Fruit fly (Drosophila melanogaster): ENCODE data around the gene CG44044.

CG44044 gene

dm6 chr3R:16352039-16352438, 30.4 kb downstream of the CG44044 start:
- no peak for TF ChIP-seq h (optimal IDR thresholded peaks at IDR 0.05)

DNA sequence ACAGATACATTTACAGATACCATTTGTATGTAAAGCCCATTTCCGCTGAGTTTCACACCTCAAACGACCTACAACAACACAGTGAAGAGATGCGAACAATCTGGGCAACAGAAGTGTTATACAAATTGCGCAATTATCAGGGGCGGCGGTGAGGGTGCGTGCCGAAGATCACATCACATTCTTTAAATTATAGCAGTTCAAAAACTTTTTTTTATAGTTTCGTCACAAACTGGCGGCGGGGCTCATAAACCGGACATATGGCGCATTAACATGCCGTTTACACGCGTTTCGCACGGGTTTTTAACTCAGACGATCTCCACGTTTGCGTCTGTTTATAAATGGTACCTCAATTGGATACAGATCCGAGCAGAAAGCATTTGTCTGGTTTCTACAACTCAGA, 31.6 kb downstream of the CG44044 start:
- TF ChIP-seq Sin3A (optimal IDR thresholded peaks at IDR 0.05), result no peak
- TF ChIP-seq insv (optimal IDR thresholded peaks at IDR 0.05), result no peak
- no peak for TF ChIP-seq Myc (optimal IDR thresholded peaks at IDR 0.05)
- no peak for TF ChIP-seq ttk (optimal IDR thresholded peaks at IDR 0.05)
- TF ChIP-seq h (optimal IDR thresholded peaks at IDR 0.05), result no peak
- no peak for TF ChIP-seq psq (optimal IDR thresholded peaks at IDR 0.05)

DNA sequence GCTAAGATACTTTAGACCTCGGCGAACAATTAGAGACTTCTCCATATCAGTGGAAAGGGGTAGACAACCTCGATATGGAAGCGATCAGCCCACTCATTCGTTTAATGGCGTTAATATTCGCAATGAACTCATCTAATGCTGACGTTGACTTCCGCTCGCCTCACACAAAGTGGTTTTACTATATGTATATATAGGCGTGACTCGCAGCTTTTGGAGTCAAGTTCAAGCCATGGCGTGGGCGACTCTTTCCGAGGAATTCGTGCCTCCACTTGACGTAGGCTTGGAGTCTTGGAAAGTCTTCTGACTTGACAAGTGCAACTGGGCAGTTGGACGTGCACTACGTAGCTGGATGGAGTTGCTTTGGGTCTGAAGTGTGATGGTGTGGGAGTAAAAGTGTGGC, 32.0 kb downstream of the CG44044 start:
- TF ChIP-seq Myc (optimal IDR thresholded peaks at IDR 0.05) (no peak), h (optimal IDR thresholded peaks at IDR 0.05) (no peak), Sin3A (optimal IDR thresholded peaks at IDR 0.05) (no peak), ttk (optimal IDR thresholded peaks at IDR 0.05) (no peak), insv (optimal IDR thresholded peaks at IDR 0.05) (no peak), psq (optimal IDR thresholded peaks at IDR 0.05) (no peak)

DNA sequence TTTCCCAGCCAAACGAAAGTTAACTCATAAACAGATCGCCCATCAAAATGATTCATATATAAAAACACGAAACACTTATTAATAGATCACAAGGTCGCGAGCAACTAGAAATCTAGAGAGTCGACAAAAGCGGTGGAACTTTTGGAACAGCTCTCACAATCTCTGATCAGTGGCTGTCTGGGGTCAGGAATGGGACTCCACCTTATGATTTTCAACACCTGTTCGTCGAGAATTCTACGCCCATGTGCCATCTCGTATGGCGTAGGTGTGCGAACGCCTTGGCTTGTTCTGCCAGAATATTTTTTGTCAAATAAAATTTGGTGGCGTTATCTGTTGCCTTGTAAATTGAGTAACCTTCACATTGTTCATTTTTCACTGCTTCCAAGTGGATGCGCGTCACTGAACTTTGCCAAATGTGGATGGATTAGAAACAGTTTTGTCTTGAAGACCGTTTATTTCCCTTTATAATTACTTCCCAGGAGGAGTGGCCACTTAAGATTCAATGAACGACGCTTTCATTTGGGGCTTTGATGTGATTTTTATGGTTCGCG, 33.8 kb downstream of the CG44044 start:
- TF ChIP-seq insv (optimal IDR thresholded peaks at IDR 0.05) (no peak), ttk (optimal IDR thresholded peaks at IDR 0.05) (no peak), Myc (optimal IDR thresholded peaks at IDR 0.05) (no peak), psq (optimal IDR thresholded peaks at IDR 0.05) (no peak), h (optimal IDR thresholded peaks at IDR 0.05) (no peak), Sin3A (optimal IDR thresholded peaks at IDR 0.05) (no peak)

DNA sequence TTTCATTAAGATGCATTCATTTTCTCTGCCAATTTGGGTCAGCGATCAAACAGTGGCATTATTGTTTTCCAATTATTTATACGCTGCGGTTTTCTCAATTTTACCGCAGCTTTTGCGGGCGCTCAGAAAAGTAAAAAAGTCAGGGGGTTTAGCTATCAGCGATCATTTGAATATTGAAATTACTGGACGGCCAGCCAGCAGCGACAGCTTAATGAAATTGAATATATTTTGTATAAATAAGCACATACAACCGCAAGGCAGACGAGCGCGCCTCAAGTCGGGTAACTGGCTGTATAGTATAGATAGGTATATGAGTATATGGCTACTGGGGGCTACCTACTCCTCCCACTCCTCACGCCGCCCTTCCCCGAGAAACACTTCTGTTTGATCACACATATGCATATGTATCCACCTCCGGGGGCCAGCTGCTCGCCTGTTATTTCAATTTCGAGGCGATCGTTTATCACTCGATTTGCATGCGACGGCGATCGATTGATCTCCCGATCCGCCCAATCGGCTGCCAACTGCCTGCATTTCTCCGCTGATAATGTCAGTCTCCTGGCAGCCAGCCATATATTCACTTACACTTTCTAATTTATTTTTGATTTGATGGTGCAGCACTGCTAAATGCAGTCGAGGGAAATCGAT, 34.7 kb downstream of the CG44044 start:
- TF ChIP-seq psq (optimal IDR thresholded peaks at IDR 0.05) (no peak), insv (optimal IDR thresholded peaks at IDR 0.05) (no peak), Myc (optimal IDR thresholded peaks at IDR 0.05) (no peak), ttk (optimal IDR thresholded peaks at IDR 0.05) (no peak), Sin3A (optimal IDR thresholded peaks at IDR 0.05) (no peak), h (optimal IDR thresholded peaks at IDR 0.05) (no peak)

DNA sequence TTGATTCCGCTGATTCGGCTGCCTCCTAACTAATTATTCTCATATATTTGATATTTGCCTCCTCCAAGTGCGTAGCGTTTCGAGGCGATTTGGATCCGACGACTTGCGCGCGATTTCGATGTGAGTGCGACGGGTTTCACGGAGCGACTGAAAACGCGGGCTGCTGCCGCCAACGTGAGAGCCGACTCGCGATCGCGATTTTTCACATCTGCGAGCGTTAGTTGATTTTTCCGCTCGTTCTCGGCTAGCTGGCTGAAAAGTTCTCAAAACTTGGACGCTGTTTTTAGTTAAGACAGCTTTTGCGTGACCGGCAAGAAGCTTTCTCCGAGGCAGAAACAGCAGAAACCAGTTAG, 35.2 kb downstream of the CG44044 start, which contains the start of gene CG10311:
Gene CG10311, minus strand, starts transcription at position 153 of the 353 bp plus-strand sequence.
- TF ChIP-seq Myc (optimal IDR thresholded peaks at IDR 0.05) (no peak), h (optimal IDR thresholded peaks at IDR 0.05) (no peak), insv (optimal IDR thresholded peaks at IDR 0.05) (no peak), psq (optimal IDR thresholded peaks at IDR 0.05) (no peak), Sin3A (optimal IDR thresholded peaks at IDR 0.05) (no peak), ttk (optimal IDR thresholded peaks at IDR 0.05) (no peak)

- TF ChIP-seq h (optimal IDR thresholded peaks at IDR 0.05) (no peak), insv (optimal IDR thresholded peaks at IDR 0.05) (no peak), ttk (optimal IDR thresholded peaks at IDR 0.05) (no peak), psq (optimal IDR thresholded peaks at IDR 0.05) (no peak), Sin3A (optimal IDR thresholded peaks at IDR 0.05) (no peak), Myc (optimal IDR thresholded peaks at IDR 0.05) (no peak)
Observed at dm6 chr3R:16359098-16359497, 37.5 kb downstream of the CG44044 start, which contains the start of gene CG17931. CG17931 (minus strand) TSS chr3R:16359466.

dm6 chr3R:16360008-16360407, 38.4 kb downstream of the CG44044 start, which contains the start of gene CG42446:
CG42446 (minus strand) TSS chr3R:16360108.
- no peak for TF ChIP-seq Myc (optimal IDR thresholded peaks at IDR 0.05)
- TF ChIP-seq ttk (optimal IDR thresholded peaks at IDR 0.05), result no peak
- no peak for TF ChIP-seq Sin3A (optimal IDR thresholded peaks at IDR 0.05)
- TF ChIP-seq h (optimal IDR thresholded peaks at IDR 0.05), result no peak
- TF ChIP-seq insv (optimal IDR thresholded peaks at IDR 0.05), result no peak
- TF ChIP-seq psq (optimal IDR thresholded peaks at IDR 0.05), result no peak

DNA sequence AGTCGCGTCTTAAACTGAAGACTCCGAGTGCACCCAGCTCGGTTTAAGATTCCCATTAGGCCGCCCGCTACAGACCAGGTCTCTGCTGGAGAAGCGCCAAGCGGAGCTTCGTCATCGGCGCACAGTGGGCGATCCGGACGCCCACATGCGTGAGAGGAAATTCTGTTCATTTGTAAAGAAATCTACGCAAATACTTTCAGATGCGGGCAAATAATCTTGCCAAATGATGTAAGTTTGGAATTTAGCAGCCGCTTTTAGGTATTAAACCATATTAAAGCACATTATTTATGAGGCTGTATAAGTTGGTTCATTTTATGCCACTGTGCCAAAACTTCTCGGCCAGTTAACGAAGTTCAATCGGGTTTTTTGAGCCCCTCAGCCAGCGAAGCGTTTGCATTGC, 46.6 kb downstream of the CG44044 start, which contains the start of gene js:
Gene js, minus strand, starts transcription at position 19 of the 400 bp plus-strand sequence.
- TF ChIP-seq Sin3A (optimal IDR thresholded peaks at IDR 0.05) (no peak), psq (optimal IDR thresholded peaks at IDR 0.05) (no peak), ttk (optimal IDR thresholded peaks at IDR 0.05) (no peak), insv (optimal IDR thresholded peaks at IDR 0.05) (no peak), Myc (optimal IDR thresholded peaks at IDR 0.05) (no peak), h (optimal IDR thresholded peaks at IDR 0.05) (no peak)

dm6 chr3R:16370433-16370832, 48.8 kb downstream of the CG44044 start, which contains the start of gene CG10317:
CG10317 (minus strand) TSS chr3R:16370533.
- no peak for TF ChIP-seq Myc (optimal IDR thresholded peaks at IDR 0.05)
- TF ChIP-seq ttk (optimal IDR thresholded peaks at IDR 0.05), result no peak
- TF ChIP-seq insv (optimal IDR thresholded peaks at IDR 0.05), result no peak
- TF ChIP-seq Sin3A (optimal IDR thresholded peaks at IDR 0.05), result no peak
- TF ChIP-seq h (optimal IDR thresholded peaks at IDR 0.05), result no peak
- TF ChIP-seq psq (optimal IDR thresholded peaks at IDR 0.05), result no peak
